Fruit fly (Drosophila melanogaster): Measurements from ENCODE around the gene whe.

whe gene

DNA sequence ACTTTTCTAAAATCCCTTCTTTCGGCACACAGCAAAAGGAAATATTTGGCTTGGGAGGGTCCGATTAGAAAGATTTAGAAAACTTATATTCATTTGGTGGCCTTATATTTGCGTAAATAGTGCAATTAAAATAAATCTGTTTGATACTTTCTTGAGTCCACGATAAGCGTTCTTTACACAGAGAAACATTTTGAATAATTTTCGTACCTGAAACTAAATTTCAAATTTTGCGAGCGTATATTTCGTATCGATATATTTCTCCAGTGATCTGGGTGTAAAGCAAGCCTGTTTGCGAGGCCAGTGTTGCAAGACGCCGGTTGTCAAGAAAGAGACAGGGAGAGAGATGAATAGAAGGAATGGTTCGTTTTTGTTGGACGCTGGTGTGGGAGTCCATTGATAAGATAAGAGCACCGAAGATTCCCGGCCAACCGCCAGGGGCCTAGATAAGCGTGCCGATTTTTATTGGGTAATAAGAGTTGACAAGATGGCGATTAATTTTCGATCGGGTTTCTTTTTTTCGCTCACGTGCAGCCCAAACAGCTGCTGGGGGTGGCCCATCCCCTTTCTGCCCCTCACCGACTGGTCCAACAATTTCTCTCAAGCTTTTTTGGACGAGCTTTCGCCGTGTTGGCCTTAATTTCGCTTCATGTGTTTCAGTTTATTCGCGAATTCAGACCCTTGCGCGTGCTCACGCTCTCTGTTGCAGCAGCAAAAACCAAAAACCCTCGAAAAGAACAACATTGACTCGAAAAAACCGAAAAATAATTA lies 28.7 kb downstream of the whe start, which contains the start of gene slgA (continued):
- no peak for TF ChIP-seq ranshi (GFP tag; IDR thresholded peaks at IDR 0.05)
- peak; percentile 8 for TF ChIP-seq CG13775 (GFP tag; optimal IDR thresholded peaks at IDR 0.05)
- TF ChIP-seq BtbVII (GFP tag; optimal IDR thresholded peaks at IDR 0.05) = no peak
- no peak for TF ChIP-seq kah (GFP tag; optimal IDR thresholded peaks at IDR 0.05)
- no peak for TF ChIP-seq CG8924 (tag; optimal IDR thresholded peaks at IDR 0.05)
- no peak for TF ChIP-seq tup (GFP tag; optimal IDR thresholded peaks at IDR 0.05)
- peak; percentile 38 for TF ChIP-seq Xbp1 (GFP tag; optimal IDR thresholded peaks at IDR 0.05)
- TF ChIP-seq Opbp (GFP tag; IDR thresholded peaks at IDR 0.05; ENCODE audit: partially characterized antibody) = peak; percentile 71
- TF ChIP-seq CG9609 (GFP tag; optimal IDR thresholded peaks at IDR 0.05) = peak; percentile 43
- peak; percentile 42 for TF ChIP-seq CG10543 (GFP tag; optimal IDR thresholded peaks at IDR 0.05)
- TF ChIP-seq E2f1 (GFP tag; IDR thresholded peaks at IDR 0.05) = no peak
- TF ChIP-seq slp2 (GFP tag; optimal IDR thresholded peaks at IDR 0.05) = peak; percentile 13
- peak; percentile 52; the same call in 1 of the 3 replicates for TF ChIP-seq HLH4C (GFP tag; IDR thresholded peaks at IDR 0.05; ENCODE audit: partially characterized antibody)
- peak; percentile 30 for TF ChIP-seq her (GFP tag; optimal IDR thresholded peaks at IDR 0.05)
- TF ChIP-seq Deaf1 (tag; optimal IDR thresholded peaks at IDR 0.05) = peak; percentile 57
- no peak for TF ChIP-seq CG5953 (GFP tag; IDR thresholded peaks at IDR 0.05)
- TF ChIP-seq CG11504 (tag; optimal IDR thresholded peaks at IDR 0.05) = peak; percentile 13
- no peak for TF ChIP-seq Stat92E (GFP tag; optimal IDR thresholded peaks at IDR 0.05)
- no peak for TF ChIP-seq CG6813 (GFP tag; optimal IDR thresholded peaks at IDR 0.05)
- TF ChIP-seq CG12391 (tag; optimal IDR thresholded peaks at IDR 0.05) = peak; percentile 5
- TF ChIP-seq unpg (GFP tag; optimal IDR thresholded peaks at IDR 0.05) = no peak
- TF ChIP-seq vnd (GFP tag; IDR thresholded peaks at IDR 0.05; ENCODE audit: partially characterized antibody) = peak; percentile 72
- no peak for TF ChIP-seq Dip2 (GFP tag; IDR thresholded peaks at IDR 0.05)
- TF ChIP-seq Camta (GFP tag; optimal IDR thresholded peaks at IDR 0.05) = peak; percentile 24
- peak; percentile 90 for TF ChIP-seq Med (GFP tag)
- peak; percentile 25; the same call in 1 of the 2 replicates for TF ChIP-seq al (GFP tag; IDR thresholded peaks at IDR 0.05)
- peak; percentile 19 for TF ChIP-seq CG18599 (GFP tag; optimal IDR thresholded peaks at IDR 0.05)
- no peak for TF ChIP-seq Hr39 (optimal IDR thresholded peaks at IDR 0.05)
- TF ChIP-seq CG31365 (tag; optimal IDR thresholded peaks at IDR 0.05) = no peak
- TF ChIP-seq Dip3 (GFP tag; optimal IDR thresholded peaks at IDR 0.05) = peak; percentile 47
- TF ChIP-seq nom (GFP tag; optimal IDR thresholded peaks at IDR 0.05) = peak; percentile 22
- no peak for TF ChIP-seq CG1529 (GFP tag; optimal IDR thresholded peaks at IDR 0.05)
- no peak for TF ChIP-seq CG16863 (GFP tag; optimal IDR thresholded peaks at IDR 0.05)
- no peak for TF ChIP-seq CG8765 (GFP tag; IDR thresholded peaks at IDR 0.05)
- TF ChIP-seq Oaz (GFP tag; IDR thresholded peaks at IDR 0.05) = no peak
- no peak for TF ChIP-seq CG6254 (GFP tag; optimal IDR thresholded peaks at IDR 0.05)
- TF ChIP-seq crp (GFP tag; optimal IDR thresholded peaks at IDR 0.05) = peak in 1 of 2 experiments; percentile 69
- no peak for TF ChIP-seq tap (tag; optimal IDR thresholded peaks at IDR 0.05)
- TF ChIP-seq ab (GFP tag; optimal IDR thresholded peaks at IDR 0.05) = no peak
- TF ChIP-seq sr (GFP tag; IDR thresholded peaks at IDR 0.05) = no peak
- TF ChIP-seq phol (tag; optimal IDR thresholded peaks at IDR 0.05) = peak; percentile 23
- peak; percentile 70 for TF ChIP-seq Bgb (GFP tag; IDR thresholded peaks at IDR 0.05; ENCODE audit: partially characterized antibody)
- peak; percentile 71 for TF ChIP-seq amos (GFP tag; IDR thresholded peaks at IDR 0.05; ENCODE audit: partially characterized antibody)
- TF ChIP-seq emc (GFP tag; optimal IDR thresholded peaks at IDR 0.05) = no peak
- peak; percentile 10 for TF ChIP-seq YL-1 (GFP tag; optimal IDR thresholded peaks at IDR 0.05)
- no peak for TF ChIP-seq vfl (GFP tag; optimal IDR thresholded peaks at IDR 0.05)
- peak; percentile 50; the same call in 1 of the 3 replicates for TF ChIP-seq CG14860 (GFP tag; IDR thresholded peaks at IDR 0.05; ENCODE audit: partially characterized antibody)
- TF ChIP-seq Nf-YA (GFP tag; IDR thresholded peaks at IDR 0.05) = peak; percentile 76; the same call in 1 of the 2 replicates

Data from whole organism, embryonic.